Worm (Caenorhabditis elegans) whole organism, L1 larva: Measurements from ENCODE around the gene scd-1.

Source experiments
- C16A3.4 ChIP-seq: fragments of 150-350 bp; optimal IDR thresholded peaks from 2 replicates; lab custom pipeline; 2014; ENCODE audit warnings: missing biosample characterization, missing genetic modification characterization
- dpl-1 ChIP-seq, 3 experiments: fragments of 150-350 bp in 2 of 3; sonication (generic microtip) in 1 of 3; optimal IDR thresholded peaks; 2 replicates each; lab custom pipeline; 2014 to 2017; ENCODE audit warnings: missing biosample characterization in 3 of 3, missing genetic modification characterization in 3 of 3, missing genetic modification reagents in 3 of 3
- fos-1 ChIP-seq: fragments of 150-350 bp; optimal IDR thresholded peaks from 2 replicates; lab custom pipeline; 2014; ENCODE audit warnings: missing biosample characterization, missing genetic modification characterization
- lin-14 ChIP-seq: fragments of 200-800 bp; sonication (Bioruptor generic); optimal IDR thresholded peaks from 2 replicates; lab custom pipeline; 2018; ENCODE audit warnings: mild to moderate bottlenecking, missing genetic modification characterization, moderate library complexity, missing compliant biosample characterization
- lin-15B ChIP-seq: fragments of 150-350 bp; sonication (generic microtip); optimal IDR thresholded peaks from 3 replicates; lab custom pipeline; 2014; ENCODE audit warnings: missing biosample characterization, missing genetic modification characterization
- lin-39 ChIP-seq: fragments of 150-350 bp; optimal IDR thresholded peaks from 2 replicates; lab custom pipeline; 2014; ENCODE audit warnings: missing biosample characterization, missing genetic modification reagents, missing genetic modification characterization
- lir-3 ChIP-seq: sonication (generic microtip); optimal IDR thresholded peaks from 2 replicates; lab custom pipeline; 2016; ENCODE audit warnings: mild to moderate bottlenecking, missing genetic modification characterization, moderate library complexity, missing compliant biosample characterization; ENCODE audit not compliant: poor library complexity
- nhr-237 ChIP-seq: fragments of 150-350 bp; optimal IDR thresholded peaks from 2 replicates; lab custom pipeline; 2014; ENCODE audit warnings: missing biosample characterization, missing genetic modification characterization
- pax-3 ChIP-seq: fragments of 200-800 bp; sonication (Bioruptor generic); optimal IDR thresholded peaks from 2 replicates; lab custom pipeline; 2018; ENCODE audit warnings: mild to moderate bottlenecking, missing genetic modification characterization, moderate library complexity, missing compliant biosample characterization
- skn-1 ChIP-seq: fragments of 150-350 bp; optimal IDR thresholded peaks from 2 replicates; lab custom pipeline; 2014; ENCODE audit warnings: missing biosample characterization, missing genetic modification characterization
- unc-98 ChIP-seq: fragments of 200-800 bp; sonication (Bioruptor generic); IDR thresholded peaks from 2 replicates; pipeline ENCODE4 v1.3.6; 2022; ENCODE audit warnings: missing genetic modification characterization, missing compliant biosample characterization

DNA sequence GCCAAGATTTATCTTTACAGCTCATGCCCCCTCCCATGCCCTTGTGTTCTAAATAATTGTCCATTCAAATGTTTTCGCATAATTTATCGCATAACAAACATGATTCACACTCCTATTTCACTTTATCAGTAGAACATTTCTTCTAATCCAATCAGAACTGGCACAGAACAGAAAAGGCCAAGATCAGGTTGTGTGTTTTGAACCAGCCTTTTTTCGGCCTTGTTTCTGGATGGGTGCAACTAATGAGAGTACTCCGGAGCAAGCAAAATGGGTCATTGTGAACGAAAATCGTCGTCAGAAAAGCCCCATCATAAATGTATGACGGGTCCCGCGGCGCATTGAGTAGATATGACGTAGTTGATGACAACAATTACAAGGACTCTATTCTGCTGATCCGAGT is 34.5 kb downstream of the scd-1 start:
- no peak for TF ChIP-seq lin-39 (tag; lab: Kevin White, UChicago)
- no peak for TF ChIP-seq dpl-1 (GFP tag; optimal IDR thresholded peaks at IDR 0.05; lab: Kevin White, UChicago)
- no peak for TF ChIP-seq lin-14 (GFP tag; lab: Kevin White, UChicago)
- no peak for TF ChIP-seq skn-1 (tag; lab: Kevin White, UChicago)
- TF ChIP-seq nhr-237 (tag; lab: Kevin White, UChicago) = no peak
- no peak for TF ChIP-seq fos-1
- TF ChIP-seq lir-3 (tag; lab: Kevin White, UChicago) = no peak
- no peak for TF ChIP-seq lin-15B (tag; lab: Kevin White, UChicago)
- no peak for TF ChIP-seq unc-98 (GFP tag; lab: Robert Waterston, UW)
- no peak for TF ChIP-seq pax-3 (tag; lab: Kevin White, UChicago)
- no peak for TF ChIP-seq C16A3.4 (tag; lab: Kevin White, UChicago)
